Fruit fly (Drosophila melanogaster) Kc167 (cell line): ENCODE measurements around the gene CG33284.

ENCODE experiments used
- Myc ChIP-seq: fragments of >200 bp; optimal IDR thresholded peaks from 2 replicates; lab custom pipeline; 2017; ENCODE audit warnings: missing external identifiers
- Sin3A ChIP-seq: fragments of >200 bp; optimal IDR thresholded peaks from 2 replicates; lab custom pipeline; 2018; ENCODE audit warnings: missing external identifiers
- h ChIP-seq: fragments of >200 bp; optimal IDR thresholded peaks from 3 replicates; lab custom pipeline; 2018; ENCODE audit warnings: missing external identifiers
- ttk ChIP-seq: sonication (Bioruptor generic); optimal IDR thresholded peaks from 2 replicates; lab custom pipeline; 2017; ENCODE audit warnings: missing external identifiers

dm6 chr3L:21131427-21131826 is 7.9 kb downstream of the CG33284 start, which contains the start of gene ICA69:
- TF ChIP-seq Sin3A (no peak), Myc (no peak), ttk (lab: Kevin White, UChicago) (no peak), h (lab: Kevin White, UChicago) (no peak)
